Fruit fly (Drosophila melanogaster) whole organism, embryonic: ENCODE measurements around the gene Eig71Ej.

ENCODE experiments used
- Asciz ChIP-seq: fragments of 200-800 bp; sonication (Bioruptor generic); optimal IDR thresholded peaks from 2 replicates; lab custom pipeline; 2017; ENCODE audit warnings: missing biosample characterization, mild to moderate bottlenecking, missing genetic modification characterization, missing genetic modification reagents
- CG10147 ChIP-seq: fragments of 200-800 bp; sonication (Bioruptor generic); optimal IDR thresholded peaks from 2 replicates; lab custom pipeline; 2019; ENCODE audit warnings: missing biosample characterization, mild to moderate bottlenecking, missing genetic modification characterization, moderate library complexity
- CG10274 ChIP-seq: fragments of 200-800 bp; sonication (Bioruptor generic); optimal IDR thresholded peaks from 3 replicates; lab custom pipeline; 2017; ENCODE audit warnings: missing biosample characterization, mild to moderate bottlenecking, missing genetic modification characterization
- CG12155 ChIP-seq: fragments of 200-800 bp; sonication (Bioruptor generic); optimal IDR thresholded peaks from 3 replicates; lab custom pipeline; 2016; ENCODE audit warnings: missing biosample characterization, missing genetic modification characterization
- CG14965 ChIP-seq: fragments of 200-800 bp; sonication (Bioruptor generic); optimal IDR thresholded peaks from 2 replicates; lab custom pipeline; 2016; ENCODE audit warnings: missing biosample characterization, missing genetic modification characterization, borderline replicate concordance
- CG15073 ChIP-seq: fragments of 200-800 bp; sonication (Bioruptor generic); optimal IDR thresholded peaks from 2 replicates; lab custom pipeline; 2016; ENCODE audit warnings: missing biosample characterization, missing genetic modification characterization
- CG1792 ChIP-seq: fragments of 200-800 bp; sonication (Bioruptor generic); optimal IDR thresholded peaks from 2 replicates; lab custom pipeline; 2016; ENCODE audit warnings: missing biosample characterization, missing genetic modification characterization
- CG18476 ChIP-seq: fragments of 200-800 bp; sonication (Bioruptor generic); optimal IDR thresholded peaks from 2 replicates; lab custom pipeline; 2016; ENCODE audit warnings: missing biosample characterization, mild to moderate bottlenecking, missing genetic modification characterization
- CG2116 ChIP-seq: fragments of 200-800 bp; sonication (Bioruptor generic); optimal IDR thresholded peaks from 3 replicates; lab custom pipeline; 2018; ENCODE audit warnings: missing biosample characterization, mild to moderate bottlenecking, missing genetic modification characterization
- CG2875 ChIP-seq: fragments of 200-800 bp; sonication (Bioruptor generic); optimal IDR thresholded peaks from 2 replicates; lab custom pipeline; 2017; ENCODE audit warnings: missing biosample characterization, mild to moderate bottlenecking, missing genetic modification characterization, missing genetic modification reagents
- CG3726 ChIP-seq: fragments of 200-800 bp; sonication (Bioruptor generic); IDR thresholded peaks from 3 replicates; pipeline ENCODE4, ENCODE4 v1.3.6; 2022; ENCODE audit warnings: missing biosample characterization, missing genetic modification characterization
- CG4328 ChIP-seq: fragments of 200-800 bp; sonication (Bioruptor generic); optimal IDR thresholded peaks from 3 replicates; lab custom pipeline; 2017; ENCODE audit warnings: missing biosample characterization, missing genetic modification reagents, missing genetic modification characterization
- CG5953 ChIP-seq: fragments of 200-800 bp; sonication (Bioruptor generic); IDR thresholded peaks from 2 replicates; pipeline ENCODE4 v1.3.6; 2022; ENCODE audit warnings: missing biosample characterization, missing genetic modification characterization
- CG6791 ChIP-seq: fragments of 200-800 bp; sonication (Bioruptor generic); IDR thresholded peaks from 3 replicates; pipeline ENCODE4 v1.3.6; 2022; ENCODE audit warnings: missing biosample characterization, missing genetic modification characterization; ENCODE audit not compliant: partially characterized antibody
- CG7928 ChIP-seq: fragments of 200-800 bp; sonication (Bioruptor generic); optimal IDR thresholded peaks from 2 replicates; lab custom pipeline; 2017; ENCODE audit warnings: missing biosample characterization, mild to moderate bottlenecking, missing genetic modification characterization
- E2f2 ChIP-seq: fragments of 200-800 bp; sonication (Bioruptor generic); IDR thresholded peaks from 2 replicates; pipeline ENCODE4 v1.3.6; 2022; ENCODE audit warnings: missing biosample characterization, missing genetic modification characterization
- Eip74EF ChIP-seq, 2 experiments: fragments of 200-800 bp in 1 of 2; fragments of >200 bp in 1 of 2; sonication (Bioruptor generic) in 1 of 2; optimal IDR thresholded peaks; 2 replicates each; lab custom pipeline; 2017 to 2019; ENCODE audit warnings: missing biosample characterization in 2 of 2, missing genetic modification characterization in 2 of 2, mild to moderate bottlenecking in 1 of 2, moderate library complexity in 1 of 2
- Fer2 ChIP-seq: fragments of 200-800 bp; sonication (Bioruptor generic); optimal IDR thresholded peaks from 2 replicates; lab custom pipeline; 2018; ENCODE audit warnings: missing biosample characterization, mild to moderate bottlenecking, missing genetic modification characterization, moderate library complexity
- HLHmδ ChIP-seq: fragments of 200-800 bp; sonication (Bioruptor generic); optimal IDR thresholded peaks from 2 replicates; lab custom pipeline; 2018; ENCODE audit warnings: missing biosample characterization, mild to moderate bottlenecking, missing genetic modification characterization, moderate library complexity
- HmgZ ChIP-seq: fragments of 200-800 bp; sonication (Bioruptor generic); optimal IDR thresholded peaks from 2 replicates; lab custom pipeline; 2018; ENCODE audit warnings: missing biosample characterization, mild to moderate bottlenecking, missing genetic modification characterization
- Hsf ChIP-seq: fragments of 200-800 bp; sonication (Bioruptor generic); optimal IDR thresholded peaks from 3 replicates; lab custom pipeline; 2016; ENCODE audit warnings: missing biosample characterization, missing genetic modification characterization
- Nf-YB ChIP-seq: fragments of 200-800 bp; sonication (Bioruptor generic); optimal IDR thresholded peaks from 3 replicates; lab custom pipeline; 2019; ENCODE audit warnings: missing biosample characterization, mild to moderate bottlenecking, missing genetic modification characterization, moderate library complexity
- Oli ChIP-seq: fragments of 200-800 bp; sonication (Bioruptor generic); optimal IDR thresholded peaks from 2 replicates; lab custom pipeline; 2018; ENCODE audit warnings: missing biosample characterization, mild to moderate bottlenecking, missing genetic modification characterization, moderate library complexity
- Sry-δ ChIP-seq: fragments of 200-800 bp; sonication (Bioruptor generic); optimal IDR thresholded peaks from 2 replicates; lab custom pipeline; 2016; ENCODE audit warnings: missing biosample characterization, missing genetic modification characterization
- TFAM ChIP-seq: fragments of 200-800 bp; sonication (Bioruptor generic); optimal IDR thresholded peaks from 2 replicates; lab custom pipeline; 2017; ENCODE audit warnings: missing biosample characterization, missing genetic modification characterization, inconsistent platforms
- amos ChIP-seq: fragments of 200-800 bp; sonication (Bioruptor generic); IDR thresholded peaks from 2 replicates; pipeline ENCODE4 v1.3.6; 2022; ENCODE audit warnings: missing biosample characterization, missing genetic modification characterization; ENCODE audit not compliant: partially characterized antibody
- chif ChIP-seq, 2 experiments: fragments of 200-800 bp; sonication (Bioruptor generic); optimal IDR thresholded peaks; 3 replicates each; lab custom pipeline; 2016; ENCODE audit warnings: missing biosample characterization in 2 of 2, missing genetic modification characterization in 2 of 2
- dan ChIP-seq: fragments of 200-800 bp; sonication (Bioruptor generic); IDR thresholded peaks from 2 replicates; pipeline ENCODE4 v1.3.6; 2022; ENCODE audit warnings: missing biosample characterization, missing genetic modification characterization
- dpn ChIP-seq, 2 experiments: fragments of 200-800 bp; sonication (Bioruptor generic); optimal IDR thresholded peaks; 3 replicates each; lab custom pipeline; 2016; ENCODE audit warnings: missing biosample characterization in 2 of 2, missing genetic modification characterization in 2 of 2
- dysf ChIP-seq: fragments of 200-800 bp; sonication (Bioruptor generic); IDR thresholded peaks from 3 replicates; pipeline ENCODE4 v1.3.6; 2022; ENCODE audit warnings: missing biosample characterization, missing genetic modification characterization
- hbn ChIP-seq: fragments of 200-800 bp; sonication (Bioruptor generic); IDR thresholded peaks from 2 replicates; pipeline ENCODE4 v1.3.6; 2022; ENCODE audit warnings: missing biosample characterization, missing genetic modification characterization; ENCODE audit not compliant: partially characterized antibody
- ind ChIP-seq: fragments of 200-800 bp; sonication (Bioruptor generic); optimal IDR thresholded peaks from 3 replicates; lab custom pipeline; 2016; ENCODE audit warnings: missing biosample characterization, missing genetic modification characterization
- insv ChIP-seq, 2 experiments: fragments of 200-800 bp; sonication (Bioruptor generic); optimal IDR thresholded peaks; 3 replicates each; lab custom pipeline; 2016 to 2018; ENCODE audit warnings: missing biosample characterization in 2 of 2, missing genetic modification characterization in 2 of 2
- mld ChIP-seq: fragments of 200-800 bp; sonication (Bioruptor generic); IDR thresholded peaks from 3 replicates; pipeline ENCODE4 v1.3.6; 2022; ENCODE audit warnings: missing biosample characterization, missing genetic modification characterization; ENCODE audit not compliant: partially characterized antibody
- nau ChIP-seq: fragments of 200-800 bp; sonication (Bioruptor generic); optimal IDR thresholded peaks from 3 replicates; lab custom pipeline; 2017; ENCODE audit warnings: missing biosample characterization, mild to moderate bottlenecking, missing genetic modification characterization, missing genetic modification reagents
- nerfin-1 ChIP-seq: fragments of 200-800 bp; sonication (Bioruptor generic); optimal IDR thresholded peaks from 3 replicates; lab custom pipeline; 2019; ENCODE audit warnings: missing biosample characterization, mild to moderate bottlenecking, missing genetic modification characterization, moderate library complexity
- otp ChIP-seq: fragments of 200-800 bp; sonication (Bioruptor generic); IDR thresholded peaks from 3 replicates; pipeline ENCODE4, ENCODE4 v1.3.6; 2022; ENCODE audit warnings: missing biosample characterization, missing genetic modification characterization
- pan ChIP-seq, 4 experiments: fragments of >200 bp in 3 of 4; fragments of 200-800 bp in 1 of 4; sonication (Bioruptor generic) in 1 of 4; optimal IDR thresholded peaks in 3 of 4; IDR thresholded peaks in 1 of 4; 2 replicates each; pipeline versions ENCODE4 v1.3.6 to Lab custom; 2017 to 2022; ENCODE audit warnings: missing biosample characterization in 2 of 4, missing genetic modification characterization in 2 of 4, mixed read lengths in 1 of 4
- pho ChIP-seq: fragments of 200-800 bp; sonication (Bioruptor generic); optimal IDR thresholded peaks from 2 replicates; lab custom pipeline; 2016; ENCODE audit warnings: missing biosample characterization, missing genetic modification characterization
- phol ChIP-seq: fragments of 200-800 bp; sonication (Bioruptor generic); optimal IDR thresholded peaks from 3 replicates; lab custom pipeline; 2018; ENCODE audit warnings: missing biosample characterization, mild to moderate bottlenecking, missing genetic modification characterization, moderate library complexity
- pum ChIP-seq: fragments of 200-800 bp; sonication (Bioruptor generic); optimal IDR thresholded peaks from 2 replicates; lab custom pipeline; 2016; ENCODE audit warnings: missing biosample characterization, missing genetic modification characterization
- scrt ChIP-seq: fragments of 200-800 bp; sonication (Bioruptor generic); optimal IDR thresholded peaks from 2 replicates; lab custom pipeline; 2018; ENCODE audit warnings: missing biosample characterization, mild to moderate bottlenecking, missing genetic modification characterization, moderate library complexity
- shn ChIP-seq: fragments of 200-800 bp; sonication (Bioruptor generic); optimal IDR thresholded peaks from 3 replicates; lab custom pipeline; 2016; ENCODE audit warnings: missing biosample characterization, missing genetic modification characterization
- slp2 ChIP-seq: fragments of 200-800 bp; sonication (Bioruptor generic); optimal IDR thresholded peaks from 2 replicates; lab custom pipeline; 2016; ENCODE audit warnings: missing biosample characterization, missing genetic modification characterization
- so ChIP-seq: fragments of 200-800 bp; sonication (Bioruptor generic); IDR thresholded peaks from 3 replicates; pipeline ENCODE4 v1.3.6; 2022; ENCODE audit warnings: missing biosample characterization, missing genetic modification characterization
- sr ChIP-seq: fragments of 200-800 bp; sonication (Bioruptor generic); IDR thresholded peaks from 3 replicates; pipeline ENCODE4 v1.3.6; 2022; ENCODE audit warnings: missing biosample characterization, missing genetic modification characterization
- stc ChIP-seq: fragments of 200-800 bp; sonication (Bioruptor generic); IDR thresholded peaks from 2 replicates; pipeline ENCODE4 v1.3.6; 2022; ENCODE audit warnings: missing biosample characterization, missing genetic modification characterization

Gene Eig71Ej

DNA sequence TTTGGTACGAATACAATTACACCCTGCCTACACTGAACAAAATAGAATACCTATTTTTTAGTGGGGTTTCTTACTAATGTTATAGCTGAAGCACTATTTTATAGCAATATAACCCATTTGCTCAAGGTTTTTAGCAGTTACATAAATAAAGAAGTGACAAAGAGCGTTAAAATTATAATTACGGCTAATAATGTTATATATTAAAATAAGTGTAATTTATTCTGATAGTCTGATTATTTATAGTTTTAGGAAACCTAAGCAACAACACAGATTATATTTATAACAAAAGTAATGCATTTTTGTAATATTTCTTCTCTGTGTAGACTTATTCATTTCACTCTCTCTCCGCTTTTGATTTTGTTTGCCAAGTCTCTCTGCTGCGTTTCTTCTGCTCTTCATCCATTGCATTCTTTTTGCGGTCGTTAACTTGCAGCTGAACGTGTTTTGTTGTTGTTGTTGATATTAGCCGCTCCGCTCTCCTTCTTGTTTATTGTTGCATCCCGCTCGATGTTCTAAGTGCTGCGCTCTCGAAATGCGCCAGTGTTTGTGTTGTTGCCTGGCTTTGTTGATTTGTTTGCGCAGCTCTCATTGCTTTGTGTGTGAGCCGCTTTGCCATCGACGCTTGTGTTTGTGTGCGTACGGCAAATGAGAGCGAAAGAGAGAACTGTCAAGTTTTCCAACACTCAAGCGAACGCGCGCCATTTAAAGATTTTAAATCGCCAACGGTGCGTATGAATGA, 35.0 kb downstream of the Eig71Ej start (continued):
- TF ChIP-seq CG10147 (GFP tag; lab: Kevin White, UChicago) (peak; percentile 89), shn (GFP tag; lab: Kevin White, UChicago) (no peak), CG7928 (GFP tag; lab: Kevin White, UChicago) (peak; percentile 62), CG15073 (GFP tag; lab: Kevin White, UChicago) (peak; percentile 9), CG1792 (GFP tag; lab: Kevin White, UChicago) (no peak), dysf (GFP tag; lab: Robert Waterston, UW) (peak; percentile 90), ind (peak; percentile 90), Eip74EF (GFP tag; optimal IDR thresholded peaks at IDR 0.05; lab: Kevin White, UChicago) (peak in 1 of 2 experiments; percentile 95), E2f2 (GFP tag; lab: Robert Waterston, UW) (peak; percentile 90), CG4328 (GFP tag; lab: Kevin White, UChicago) (peak; percentile 75), CG18476 (GFP tag; lab: Kevin White, UChicago) (peak; percentile 76), CG2116 (GFP tag; lab: Kevin White, UChicago) (peak; percentile 67), dan (GFP tag; lab: Robert Waterston, UW) (no peak), pan (optimal IDR thresholded peaks at IDR 0.05; lab: Kevin White, UChicago) (no peak), pan (GFP tag; optimal IDR thresholded peaks at IDR 0.05 in 1 of 2, IDR thresholded peaks at IDR 0.05 in 1 of 2) (peak in 1 of 2 experiments; percentile 83), CG5953 (GFP tag; lab: Robert Waterston, UW) (0 out of 2 replicates have a peak, but pooled peaks have one; percentile 16), CG3726 (GFP tag; lab: Robert Waterston, UW) (peak; percentile 73; the same call in 2 of the 3 replicates), Hsf (GFP tag; lab: Kevin White, UChicago) (peak; percentile 69), scrt (GFP tag; lab: Kevin White, UChicago) (peak; percentile 78), nau (GFP tag; lab: Kevin White, UChicago) (peak; percentile 88), amos (GFP tag; lab: Robert Waterston, UW) (no peak), pum (GFP tag; lab: Kevin White, UChicago) (peak; percentile 2), TFAM (GFP tag; lab: Kevin White, UChicago) (peak; percentile 42), CG14965 (GFP tag; lab: Kevin White, UChicago) (no peak), dpn (GFP tag; optimal IDR thresholded peaks at IDR 0.05; lab: Kevin White, UChicago) (peak; percentile 57 to 71), Asciz (GFP tag; lab: Kevin White, UChicago) (peak; percentile 91), Nf-YB (peak; percentile 80), Oli (tag; lab: Kevin White, UChicago) (peak; percentile 95), insv (GFP tag; optimal IDR thresholded peaks at IDR 0.05; lab: Kevin White, UChicago) (peak in 1 of 2 experiments; percentile 5), pho (GFP tag; lab: Kevin White, UChicago) (no peak), Sry-δ (GFP tag; lab: Kevin White, UChicago) (no peak), so (GFP tag; lab: Robert Waterston, UW) (peak; percentile 57; the same call in 1 of the 3 replicates), phol (peak; percentile 97), CG2875 (GFP tag; lab: Kevin White, UChicago) (peak; percentile 89), chif (GFP tag; optimal IDR thresholded peaks at IDR 0.05; lab: Kevin White, UChicago) (peak; percentile 23 to 65), nerfin-1 (tag; lab: Kevin White, UChicago) (peak; percentile 90), CG6791 (no peak), HmgZ (tag; lab: Kevin White, UChicago) (peak; percentile 58), slp2 (GFP tag; lab: Kevin White, UChicago) (no peak), stc (GFP tag; lab: Robert Waterston, UW) (peak; percentile 87), CG12155 (peak; percentile 75), otp (GFP tag; lab: Robert Waterston, UW) (peak; percentile 21; the same call in 1 of the 3 replicates), mld (no peak), Fer2 (tag; lab: Kevin White, UChicago) (peak; percentile 72), HLHmδ (GFP tag; lab: Kevin White, UChicago) (peak; percentile 65), CG10274 (GFP tag; lab: Kevin White, UChicago) (peak; percentile 59), sr (no peak; the same call in 2 of the 3 replicates), hbn (GFP tag; lab: Robert Waterston, UW) (no peak)
